Fruit fly (Drosophila melanogaster): ENCODE data around the gene CG15599.

DNA sequence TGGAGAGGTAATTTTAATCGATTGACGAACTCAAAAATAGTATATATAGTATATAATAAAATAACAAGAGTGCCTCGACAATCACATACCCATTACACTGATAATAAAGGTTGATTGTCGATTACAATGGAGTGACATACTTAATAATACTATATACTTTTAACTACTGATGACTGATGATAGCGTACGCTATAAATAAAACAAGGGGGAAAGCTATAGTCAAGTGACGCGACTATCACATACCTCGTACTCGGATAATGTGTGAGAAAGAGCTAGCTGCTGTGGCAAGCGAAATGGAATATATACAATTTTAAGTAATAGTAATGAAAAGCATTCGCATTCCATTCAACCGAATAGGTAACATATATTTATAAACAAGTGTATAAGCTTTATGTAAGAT lies 40.5 kb downstream of the CG15599 start:
- TF ChIP-seq Pif1A (GFP tag; optimal IDR thresholded peaks at IDR 0.05) (no peak), CG17806 (tag; optimal IDR thresholded peaks at IDR 0.05) (no peak), CG14655 (GFP tag; optimal IDR thresholded peaks at IDR 0.05) (no peak), EcR (GFP tag; optimal IDR thresholded peaks at IDR 0.05) (no peak), CG4496 (GFP tag; IDR thresholded peaks at IDR 0.05) (no peak), CG8159 (tag; optimal IDR thresholded peaks at IDR 0.05) (no peak), rn (GFP tag; IDR thresholded peaks at IDR 0.05) (no peak), CG10348 (GFP tag; IDR thresholded peaks at IDR 0.05) (no peak)

All from whole organism, pupa.